Worm (Caenorhabditis elegans) whole organism, L1 larva: ENCODE data around the gene ekl-5.

Experiments
- lin-39 ChIP-seq: fragments of 150-350 bp; optimal IDR thresholded peaks from 2 replicates; lab custom pipeline; 2014; ENCODE audit warnings: missing biosample characterization, missing genetic modification reagents, missing genetic modification characterization
- nhr-90 ChIP-seq: sonication (generic microtip); optimal IDR thresholded peaks from 2 replicates; lab custom pipeline; 2016; ENCODE audit warnings: mild to moderate bottlenecking, missing genetic modification characterization, missing compliant biosample characterization; ENCODE audit not compliant: poor library complexity
- skn-1 ChIP-seq: fragments of 150-350 bp; optimal IDR thresholded peaks from 2 replicates; lab custom pipeline; 2014; ENCODE audit warnings: missing biosample characterization, missing genetic modification characterization
- tlp-1 ChIP-seq: fragments of 150-350 bp; optimal IDR thresholded peaks from 2 replicates; lab custom pipeline; 2014; ENCODE audit warnings: missing biosample characterization, missing genetic modification characterization
- ztf-11 ChIP-seq, 2 experiments: sonication (generic microtip); optimal IDR thresholded peaks; 2 replicates each; lab custom pipeline; 2016 to 2017; ENCODE audit warnings: missing genetic modification characterization in 2 of 2, missing biosample characterization in 1 of 2, missing compliant biosample characterization in 1 of 2

DNA sequence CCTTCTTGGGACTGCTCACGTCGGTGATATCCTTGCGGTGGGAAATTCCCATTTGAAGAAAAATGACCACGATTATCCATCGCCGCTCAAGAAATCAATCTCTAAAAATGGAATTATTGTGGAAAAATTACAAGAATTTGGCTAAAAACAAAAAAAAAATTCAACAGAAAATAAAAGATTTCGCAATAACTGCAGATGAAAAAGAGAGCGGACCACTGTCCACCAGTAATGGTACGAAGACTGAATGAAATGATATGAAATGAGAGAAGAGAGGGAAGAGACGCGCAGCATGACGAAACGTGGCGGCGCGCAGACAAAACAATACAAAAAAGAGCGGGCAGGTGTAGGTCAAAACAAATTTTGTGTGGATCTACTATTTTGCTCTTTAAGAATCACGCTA is 12.6 kb upstream of the ekl-5 start, which contains the start of gene meg-1:
- TF ChIP-seq lin-39 (tag; lab: Kevin White, UChicago) (no peak), nhr-90 (tag; lab: Kevin White, UChicago) (no peak), skn-1 (no peak), tlp-1 (tag; lab: Kevin White, UChicago) (no peak), ztf-11 (tag; optimal IDR thresholded peaks at IDR 0.05; lab: Kevin White, UChicago) (no peak)
